Worm (Caenorhabditis elegans) whole organism, early embryonic: ENCODE data around the gene gcy-7.
"Not testable (repeated sequence)": the region's sequence is repeated elsewhere in the genome, so short reads cannot be mapped to it uniquely, and the experiment has no call there.

ENCODE experiments used
- B0310.2 ChIP-seq: sonication (generic microtip); optimal IDR thresholded peaks from 2 replicates; lab custom pipeline; 2016; ENCODE audit warnings: mild to moderate bottlenecking, missing genetic modification characterization, missing compliant biosample characterization
- F13C5.2 ChIP-seq: sonication (generic microtip); optimal IDR thresholded peaks from 2 replicates; lab custom pipeline; 2017; ENCODE audit warnings: mild to moderate bottlenecking, missing genetic modification characterization, inconsistent platforms, missing compliant biosample characterization
- aly-1 ChIP-seq: sonication (generic microtip); optimal IDR thresholded peaks from 2 replicates; lab custom pipeline; 2016; ENCODE audit warnings: missing genetic modification characterization, missing compliant biosample characterization
- ama-1 ChIP-seq: fragments of 150-350 bp; optimal IDR thresholded peaks from 2 replicates; lab custom pipeline; 2014
- ceh-13 ChIP-seq: fragments of 200-800 bp; sonication (Bioruptor generic); optimal IDR thresholded peaks from 2 replicates; lab custom pipeline; 2018; ENCODE audit warnings: mild to moderate bottlenecking, missing genetic modification characterization, missing compliant biosample characterization
- ceh-36 ChIP-seq: sonication (generic microtip); optimal IDR thresholded peaks from 2 replicates; lab custom pipeline; 2016; ENCODE audit warnings: missing genetic modification characterization, inconsistent platforms, missing compliant biosample characterization
- ets-7 ChIP-seq: sonication (generic microtip); optimal IDR thresholded peaks from 2 replicates; lab custom pipeline; 2016; ENCODE audit warnings: missing genotype, missing genetic modification characterization, missing compliant biosample characterization
- flt-1 ChIP-seq: fragments of 200-800 bp; sonication (Bioruptor generic); IDR thresholded peaks from 2 replicates; pipeline ENCODE4 v1.3.6; 2022; ENCODE audit warnings: missing genetic modification characterization, missing compliant biosample characterization
- hnd-1 ChIP-seq: sonication (generic microtip); optimal IDR thresholded peaks from 2 replicates; lab custom pipeline; 2016; ENCODE audit warnings: missing genetic modification characterization, missing compliant biosample characterization
- pes-1 ChIP-seq: fragments of 200-800 bp; sonication (Bioruptor generic); IDR thresholded peaks from 2 replicates; pipeline ENCODE4 v1.3.6; 2022; ENCODE audit warnings: missing genetic modification reagents, missing genetic modification characterization, missing compliant biosample characterization
- sea-1 ChIP-seq: fragments of 200-800 bp; sonication (Bioruptor generic); conservative IDR thresholded peaks from 2 replicates; pipeline ENCODE4 v1.3.6; 2022; ENCODE audit warnings: missing genetic modification characterization, missing compliant biosample characterization
- tbx-37 ChIP-seq: fragments of 200-800 bp; sonication (Bioruptor generic); conservative IDR thresholded peaks from 2 replicates; pipeline ENCODE4 v1.3.6; 2022; ENCODE audit warnings: missing genetic modification reagents, missing genetic modification characterization, missing compliant biosample characterization
- tra-4 ChIP-seq: sonication (generic microtip); optimal IDR thresholded peaks from 2 replicates; lab custom pipeline; 2017; ENCODE audit warnings: missing genetic modification characterization, missing compliant biosample characterization

DNA sequence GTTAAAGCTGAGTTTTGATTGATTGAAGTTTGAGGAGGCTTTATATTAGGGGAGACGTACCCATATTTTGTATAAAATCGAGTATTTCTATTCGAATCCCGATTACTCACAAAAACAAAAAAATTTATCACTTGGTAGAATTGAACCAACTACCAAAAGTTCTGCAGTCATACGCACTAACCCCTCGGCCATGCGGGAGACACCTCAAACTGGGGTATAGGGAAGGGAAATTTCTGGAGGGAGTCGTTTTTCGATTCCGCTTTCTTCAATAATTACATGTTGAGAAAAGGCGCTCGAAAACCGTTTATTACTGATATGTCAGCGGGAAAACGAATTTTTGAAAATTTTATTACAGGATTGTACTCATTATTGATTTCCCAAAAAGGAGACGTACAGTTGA is 44.1 kb downstream of the gcy-7 start:
- TF ChIP-seq ceh-13 (GFP tag; lab: Kevin White, UChicago); aly-1 (tag; lab: Kevin White, UChicago); ama-1 (lab: Kevin White, UChicago); ceh-36 (tag; lab: Kevin White, UChicago); hnd-1; F13C5.2 (tag; lab: Kevin White, UChicago); B0310.2 (tag; lab: Kevin White, UChicago); ets-7 (tag; lab: Kevin White, UChicago); tra-4 (tag; lab: Kevin White, UChicago): not testable (repeated sequence)
- TF ChIP-seq tbx-37 (GFP tag; lab: Robert Waterston, UW) (peak; percentile 60), flt-1 (GFP tag; lab: Robert Waterston, UW) (peak; percentile 80), pes-1 (peak; percentile 86), sea-1 (GFP tag; lab: Robert Waterston, UW) (peak; percentile 80)
